Worm (Caenorhabditis elegans): ENCODE measurements around the gene nlp-55.

Gene nlp-55

DNA sequence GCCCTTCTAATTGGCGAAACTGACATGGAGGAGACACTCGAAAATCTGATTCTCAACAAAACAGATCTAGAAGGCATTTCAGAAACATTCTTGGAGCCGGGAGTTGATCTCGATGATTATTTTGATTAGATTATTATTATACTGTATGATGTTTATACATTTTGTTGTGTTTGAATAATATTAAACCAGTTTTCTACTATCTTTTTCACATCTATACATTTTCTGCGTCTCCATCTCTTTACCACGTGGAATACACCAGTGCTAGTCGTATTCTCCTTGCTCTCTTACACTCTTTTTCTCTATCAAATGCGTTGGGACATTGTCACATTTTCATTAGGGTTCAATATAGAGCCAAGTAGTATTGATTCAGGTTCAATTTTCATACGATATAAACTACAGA lies 34.3 kb upstream of the nlp-55 start, which contains the start of gene C26D10.4:
Gene C26D10.4, plus strand, starts transcription at position 301 of the 400 bp plus-strand sequence.
- TF ChIP-seq ahr-1 (tag; optimal IDR thresholded peaks at IDR 0.05) (no peak), fax-1 (tag; optimal IDR thresholded peaks at IDR 0.05) (no peak)

DNA sequence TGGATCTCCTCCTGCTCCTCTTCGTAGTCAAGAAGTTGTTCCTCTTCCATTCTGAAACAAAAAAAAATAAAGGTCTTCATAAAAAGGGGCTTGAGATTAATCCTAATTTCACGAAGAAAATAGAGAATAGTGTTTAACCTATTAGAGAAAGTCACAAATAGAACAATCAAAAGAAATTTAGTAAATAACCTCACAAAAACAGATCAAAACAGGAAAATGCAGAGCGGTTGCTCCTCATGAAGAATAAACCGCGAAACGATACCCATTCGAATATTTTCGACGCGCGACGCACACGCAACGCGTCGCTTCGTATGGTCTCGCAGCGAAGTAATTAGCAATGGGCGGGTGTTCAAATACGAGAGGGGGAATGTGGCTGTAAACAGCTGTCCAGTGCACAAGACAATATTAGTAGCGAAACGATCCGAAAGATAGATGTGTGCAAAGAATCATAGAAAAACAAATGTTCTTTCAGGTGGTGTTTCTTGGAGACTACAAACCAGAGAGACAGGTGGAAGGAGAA lies 33.7 kb upstream of the nlp-55 start, which contains the start of gene hel-1:
Gene hel-1, minus strand, starts transcription at position 51 of the 520 bp plus-strand sequence.
- TF ChIP-seq mec-3 (tag; optimal IDR thresholded peaks at IDR 0.05; ENCODE audit: borderline replicate concordance) (no peak), tbx-7 (tag; optimal IDR thresholded peaks at IDR 0.05) (no peak), pha-2 (tag; optimal IDR thresholded peaks at IDR 0.05) (peak; percentile 39), unc-86 (tag; optimal IDR thresholded peaks at IDR 0.05) (no peak), unc-42 (tag; optimal IDR thresholded peaks at IDR 0.05) (peak; percentile 88), ceh-30 (tag; optimal IDR thresholded peaks at IDR 0.05) (peak; percentile 25), syd-9 (tag; optimal IDR thresholded peaks at IDR 0.05) (no peak), che-1 (tag; optimal IDR thresholded peaks at IDR 0.05) (no peak), ceh-48 (tag; optimal IDR thresholded peaks at IDR 0.05) (no peak), dve-1 (tag; optimal IDR thresholded peaks at IDR 0.05) (peak; percentile 51), sox-4 (tag; optimal IDR thresholded peaks at IDR 0.05) (no peak), ceh-31 (tag; optimal IDR thresholded peaks at IDR 0.05) (peak; percentile 90), fkh-10 (GFP tag; optimal IDR thresholded peaks at IDR 0.05) (no peak), C08G9.2 (tag; optimal IDR thresholded peaks at IDR 0.05) (peak; percentile 3), fkh-6 (tag; optimal IDR thresholded peaks at IDR 0.05) (no peak), rnt-1 (tag; optimal IDR thresholded peaks at IDR 0.05) (peak; percentile 89), lin-11 (tag; optimal IDR thresholded peaks at IDR 0.05) (no peak), eyg-1 (tag; optimal IDR thresholded peaks at IDR 0.05) (no peak), ceh-6 (GFP tag; optimal IDR thresholded peaks at IDR 0.05) (peak; percentile 15), Y22D7AL.16 (tag; optimal IDR thresholded peaks at IDR 0.05) (no peak), nfya-1 (tag; optimal IDR thresholded peaks at IDR 0.05) (peak; percentile 68), ets-4 (tag; optimal IDR thresholded peaks at IDR 0.05) (peak; percentile 29), ceh-2 (tag; optimal IDR thresholded peaks at IDR 0.05) (peak; percentile 56), ahr-1 (tag; optimal IDR thresholded peaks at IDR 0.05) (no peak), K02D7.2 (tag; optimal IDR thresholded peaks at IDR 0.05) (no peak), fax-1 (tag; optimal IDR thresholded peaks at IDR 0.05) (no peak), nhr-11 (tag; optimal IDR thresholded peaks at IDR 0.05) (no peak), elt-2 (tag; optimal IDR thresholded peaks at IDR 0.05) (no peak), ztf-16 (tag; optimal IDR thresholded peaks at IDR 0.05) (peak; percentile 10), hlh-13 (GFP tag; optimal IDR thresholded peaks at IDR 0.05) (no peak), ceh-34 (tag; optimal IDR thresholded peaks at IDR 0.05) (peak; percentile 71), unc-55 (GFP tag; optimal IDR thresholded peaks at IDR 0.05) (no peak), C38D4.7 (GFP tag; optimal IDR thresholded peaks at IDR 0.05) (no peak), elt-4 (tag; optimal IDR thresholded peaks at IDR 0.05) (no peak), F13H6.1 (tag; optimal IDR thresholded peaks at IDR 0.05) (no peak), hlh-6 (tag; optimal IDR thresholded peaks at IDR 0.05) (no peak), dmd-4 (tag; optimal IDR thresholded peaks at IDR 0.05; ENCODE audit: borderline replicate concordance) (no peak), T23F11.4 (GFP tag; optimal IDR thresholded peaks at IDR 0.05) (peak; percentile 16), ceh-18 (tag; optimal IDR thresholded peaks at IDR 0.05) (peak; percentile 90), ceh-45 (GFP tag; IDR thresholded peaks at IDR 0.05) (no peak), ttx-3 (tag; optimal IDR thresholded peaks at IDR 0.05) (no peak), sox-2 (GFP tag; IDR thresholded peaks at IDR 0.05) (no peak), pat-9 (tag; optimal IDR thresholded peaks at IDR 0.05) (no peak), sdc-2 (tag; optimal IDR thresholded peaks at IDR 0.05) (peak; percentile 47), ceh-24 (tag; optimal IDR thresholded peaks at IDR 0.05) (no peak), hlh-15 (tag; optimal IDR thresholded peaks at IDR 0.05) (no peak), pha-4 (tag; optimal IDR thresholded peaks at IDR 0.05) (no peak), pros-1 (tag; optimal IDR thresholded peaks at IDR 0.05) (no peak), pax-1 (tag; optimal IDR thresholded peaks at IDR 0.05) (no peak), pag-3 (tag; optimal IDR thresholded peaks at IDR 0.05; ENCODE audit: borderline replicate concordance) (no peak), ama-1 (optimal IDR thresholded peaks at IDR 0.05) (no peak)
